Worm (Caenorhabditis elegans): ENCODE measurements around the gene C01B9.4.

The C01B9.4 gene

ce11 chrII:13739423-13739822 lies 44.4 kb downstream of the C01B9.4 start:
- TF ChIP-seq hlh-1 (tag; optimal IDR thresholded peaks at IDR 0.05) (peak; percentile 47), pha-4 (tag; optimal IDR thresholded peaks at IDR 0.05) (peak; percentile 16), ztf-11 (tag; optimal IDR thresholded peaks at IDR 0.05) (no peak), unc-62 (GFP tag; optimal IDR thresholded peaks at IDR 0.05) (no peak), ces-1 (GFP tag; optimal IDR thresholded peaks at IDR 0.05) (no peak), cnd-1 (tag; optimal IDR thresholded peaks at IDR 0.05) (peak; percentile 57)

ce11 chrII:13737751-13738525 lies 45.8 kb downstream of the C01B9.4 start:
- TF ChIP-seq unc-39 (tag; optimal IDR thresholded peaks at IDR 0.05) (no peak), elt-1 (tag; optimal IDR thresholded peaks at IDR 0.05; ENCODE audit: borderline replicate concordance, insufficient read depth) (peak; percentile 8), bed-3 (GFP tag; optimal IDR thresholded peaks at IDR 0.05) (no peak), elt-3 (tag; optimal IDR thresholded peaks at IDR 0.05) (peak; percentile 1), lsy-2 (tag; optimal IDR thresholded peaks at IDR 0.05) (no peak), nhr-2 (tag; optimal IDR thresholded peaks at IDR 0.05) (peak; percentile 57), ztf-11 (tag; optimal IDR thresholded peaks at IDR 0.05) (no peak), lin-13 (tag; optimal IDR thresholded peaks at IDR 0.05) (peak; percentile 14)

- peak; percentile 65 for TF ChIP-seq nhr-2 (tag; optimal IDR thresholded peaks at IDR 0.05)
- no peak for TF ChIP-seq blmp-1 (tag; optimal IDR thresholded peaks at IDR 0.05)
- peak; percentile 43 for TF ChIP-seq unc-62 (GFP tag; optimal IDR thresholded peaks at IDR 0.05)
- TF ChIP-seq cnd-1 (tag; optimal IDR thresholded peaks at IDR 0.05) = peak; percentile 8
- TF ChIP-seq tbx-8 (GFP tag; optimal IDR thresholded peaks at IDR 0.05) = no peak
Measured at ce11 chrII:13736906-13737305, 46.9 kb downstream of the C01B9.4 start.

- no peak for TF ChIP-seq M03D4.4 (tag; optimal IDR thresholded peaks at IDR 0.05)
- no peak for TF ChIP-seq nhr-76 (tag; optimal IDR thresholded peaks at IDR 0.05)
- TF ChIP-seq elt-1 (tag; optimal IDR thresholded peaks at IDR 0.05; ENCODE audit: borderline replicate concordance, insufficient read depth) = no peak
- TF ChIP-seq sem-2 (GFP tag; optimal IDR thresholded peaks at IDR 0.05) = no peak
- no peak for TF ChIP-seq nhr-28 (tag; optimal IDR thresholded peaks at IDR 0.05)
- TF ChIP-seq tbx-8 (GFP tag; optimal IDR thresholded peaks at IDR 0.05) = no peak
- no peak for TF ChIP-seq bed-3 (GFP tag; optimal IDR thresholded peaks at IDR 0.05)
- TF ChIP-seq lin-32 (GFP tag; optimal IDR thresholded peaks at IDR 0.05) = no peak
- TF ChIP-seq sptf-1 (tag; optimal IDR thresholded peaks at IDR 0.05) = no peak
Measured at ce11 chrII:13736089-13736488, 47.7 kb downstream of the C01B9.4 start, which contains the start of gene R06B9.5. TSS of gene R06B9.5 (plus strand) at chrII:13736320.

- no peak for TF ChIP-seq flh-1 (GFP tag; optimal IDR thresholded peaks at IDR 0.05)
- TF ChIP-seq pha-4 (tag; optimal IDR thresholded peaks at IDR 0.05) = no peak
- TF ChIP-seq nhr-12 (tag; optimal IDR thresholded peaks at IDR 0.05) = no peak
- no peak for TF ChIP-seq ceh-39 (tag; optimal IDR thresholded peaks at IDR 0.05)
Measured at ce11 chrII:13732577-13732976, 51.2 kb downstream of the C01B9.4 start.

ce11 chrII:13732146-13732545 lies 51.6 kb downstream of the C01B9.4 start:
- TF ChIP-seq drap-1 (GFP tag; optimal IDR thresholded peaks at IDR 0.05) = no peak
- TF ChIP-seq unc-39 (tag; optimal IDR thresholded peaks at IDR 0.05) = no peak
- no peak for TF ChIP-seq ceh-43 (GFP tag; optimal IDR thresholded peaks at IDR 0.05)
- TF ChIP-seq ceh-39 (tag; optimal IDR thresholded peaks at IDR 0.05) = no peak
- no peak for TF ChIP-seq pha-4 (tag; optimal IDR thresholded peaks at IDR 0.05)
- TF ChIP-seq M03D4.4 (tag; optimal IDR thresholded peaks at IDR 0.05) = no peak
- TF ChIP-seq blmp-1 (tag; optimal IDR thresholded peaks at IDR 0.05) = no peak
- TF ChIP-seq lin-13 (tag; optimal IDR thresholded peaks at IDR 0.05) = no peak
- no peak for TF ChIP-seq mls-2 (tag; optimal IDR thresholded peaks at IDR 0.05)
- TF ChIP-seq ham-2 (GFP tag; optimal IDR thresholded peaks at IDR 0.05) = no peak
- no peak for TF ChIP-seq elt-3 (tag; optimal IDR thresholded peaks at IDR 0.05)

All from whole organism, mixed stage, embryonic.